Worm (Caenorhabditis elegans): ENCODE measurements around the gene fbxa-169.

Gene fbxa-169

DNA sequence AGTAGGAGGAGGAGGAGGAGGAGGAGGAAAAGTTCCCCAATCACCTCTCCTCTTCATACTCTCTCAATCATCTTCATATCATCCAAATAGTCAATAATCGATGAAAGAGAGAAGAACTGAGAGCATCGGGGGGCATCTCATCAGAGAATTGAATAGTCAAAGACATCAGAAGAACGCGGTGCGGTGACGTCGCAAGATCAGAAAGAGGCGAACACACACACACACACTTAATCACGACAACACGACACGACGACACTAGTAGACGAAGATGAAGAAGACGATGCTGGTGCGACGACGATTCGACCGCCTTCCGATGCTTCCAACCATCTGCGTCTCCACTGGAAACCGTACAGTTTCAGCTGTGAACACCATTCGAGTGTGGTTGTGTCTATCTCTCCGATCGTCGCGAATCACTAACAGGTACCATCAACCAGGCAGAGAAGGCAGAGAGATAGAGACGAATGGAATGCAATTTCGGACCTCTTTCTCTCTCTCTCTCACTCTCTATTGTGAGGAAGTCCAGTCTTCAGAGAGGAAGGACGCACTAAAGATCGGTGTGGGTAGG, 30.3 kb downstream of the fbxa-169 start:
- TF ChIP-seq nhr-71 (tag; optimal IDR thresholded peaks at IDR 0.05) (peak; percentile 79), tbx-2 (tag; optimal IDR thresholded peaks at IDR 0.05) (peak; percentile 70), nhr-20 (tag; optimal IDR thresholded peaks at IDR 0.05) (peak; percentile 74), aly-2 (tag; optimal IDR thresholded peaks at IDR 0.05) (no peak), snu-23 (GFP tag; optimal IDR thresholded peaks at IDR 0.05) (peak; percentile 63), rnt-1 (tag; optimal IDR thresholded peaks at IDR 0.05) (no peak), lin-14 (GFP tag; optimal IDR thresholded peaks at IDR 0.05) (peak; percentile 67), hlh-17 (GFP tag; optimal IDR thresholded peaks at IDR 0.05; ENCODE audit: borderline replicate concordance) (no peak), nhr-19 (GFP tag; conservative IDR thresholded peaks at IDR 0.05) (peak; percentile 51; the same call in 1 of the 2 replicates), nhr-12 (tag; optimal IDR thresholded peaks at IDR 0.05) (no peak), blmp-1 (tag; optimal IDR thresholded peaks at IDR 0.05) (peak; percentile 57), sptf-1 (tag; optimal IDR thresholded peaks at IDR 0.05) (no peak), nhr-90 (tag; optimal IDR thresholded peaks at IDR 0.05; ENCODE audit: poor library complexity) (peak; percentile 64), mdl-1 (tag; optimal IDR thresholded peaks at IDR 0.05) (peak in 1 of 2 experiments; percentile 25), hpl-2 (GFP tag; optimal IDR thresholded peaks at IDR 0.05) (no peak), nhr-47 (tag; optimal IDR thresholded peaks at IDR 0.05) (peak; percentile 40), nhr-237 (tag; optimal IDR thresholded peaks at IDR 0.05) (no peak), pax-3 (tag; optimal IDR thresholded peaks at IDR 0.05) (no peak), unc-62 (GFP tag; optimal IDR thresholded peaks at IDR 0.05) (no peak), nhr-76 (tag; optimal IDR thresholded peaks at IDR 0.05) (no peak), efl-1 (optimal IDR thresholded peaks at IDR 0.05) (no peak), efl-1 (GFP tag; optimal IDR thresholded peaks at IDR 0.05 in 1 of 2) (peak in 1 of 2 experiments; percentile 20), skn-1 (tag; optimal IDR thresholded peaks at IDR 0.05) (no peak), nhr-85 (tag) (peak; percentile 98), lin-35 (GFP tag; optimal IDR thresholded peaks at IDR 0.05) (peak in 1 of 2 experiments; percentile 54), fkh-4 (tag; optimal IDR thresholded peaks at IDR 0.05; ENCODE audit: borderline replicate concordance) (no peak), lsy-2 (tag; optimal IDR thresholded peaks at IDR 0.05) (peak in 1 of 2 experiments; percentile 65), grh-1 (GFP tag; IDR thresholded peaks at IDR 0.05) (peak; percentile 44; the same call in 1 of the 2 replicates), elt-3 (tag; optimal IDR thresholded peaks at IDR 0.05) (peak in 5 of 6 experiments; percentile 19 to 60 (median 41)), ceh-8 (GFP tag; optimal IDR thresholded peaks at IDR 0.05) (no peak)

- TF ChIP-seq tbx-2 (tag; optimal IDR thresholded peaks at IDR 0.05) (peak; percentile 12), hlh-4 (tag; optimal IDR thresholded peaks at IDR 0.05) (no peak), nhr-85 (tag) (peak; percentile 94), mdl-1 (tag; optimal IDR thresholded peaks at IDR 0.05) (peak in 1 of 2 experiments; percentile 54), blmp-1 (tag; optimal IDR thresholded peaks at IDR 0.05) (peak; percentile 98), elt-3 (tag; optimal IDR thresholded peaks at IDR 0.05) (peak in 2 of 6 experiments; percentile 47 to 72), nhr-20 (tag; optimal IDR thresholded peaks at IDR 0.05) (peak; percentile 52), lin-35 (GFP tag; optimal IDR thresholded peaks at IDR 0.05) (peak in 1 of 2 experiments; percentile 21), lin-14 (GFP tag; optimal IDR thresholded peaks at IDR 0.05) (peak; percentile 54), nhr-71 (tag; optimal IDR thresholded peaks at IDR 0.05) (peak; percentile 55), sup-37 (GFP tag; optimal IDR thresholded peaks at IDR 0.05) (no peak), snu-23 (GFP tag; optimal IDR thresholded peaks at IDR 0.05) (peak; percentile 29), nhr-19 (GFP tag; conservative IDR thresholded peaks at IDR 0.05) (no peak), mep-1 (tag; optimal IDR thresholded peaks at IDR 0.05) (peak; percentile 28)
Measured at ce11 chrII:13679775-13680320, 31.5 kb downstream of the fbxa-169 start.

- TF ChIP-seq mdl-1 (tag; optimal IDR thresholded peaks at IDR 0.05) (peak in 1 of 2 experiments; percentile 93), nhr-71 (tag; optimal IDR thresholded peaks at IDR 0.05) (peak; percentile 79), lir-3 (tag; optimal IDR thresholded peaks at IDR 0.05; ENCODE audit: poor library complexity) (no peak), xbp-1 (tag; optimal IDR thresholded peaks at IDR 0.05) (no peak), skn-1 (tag; optimal IDR thresholded peaks at IDR 0.05) (no peak), nhr-19 (GFP tag; conservative IDR thresholded peaks at IDR 0.05) (peak; percentile 63), Y116A8C.19 (tag; optimal IDR thresholded peaks at IDR 0.05; ENCODE audit: borderline replicate concordance) (no peak), hpl-2 (GFP tag; optimal IDR thresholded peaks at IDR 0.05) (no peak), lin-39 (tag; optimal IDR thresholded peaks at IDR 0.05) (no peak), egl-27 (tag; optimal IDR thresholded peaks at IDR 0.05) (no peak), unc-62 (GFP tag; optimal IDR thresholded peaks at IDR 0.05) (no peak), nhr-84 (tag; optimal IDR thresholded peaks at IDR 0.05) (no peak), snu-23 (GFP tag; optimal IDR thresholded peaks at IDR 0.05) (peak; percentile 66), rnt-1 (tag; optimal IDR thresholded peaks at IDR 0.05) (no peak), lin-14 (GFP tag; optimal IDR thresholded peaks at IDR 0.05) (no peak), dpl-1 (GFP tag; optimal IDR thresholded peaks at IDR 0.05) (peak in 1 of 3 experiments; percentile 16), blmp-1 (tag; optimal IDR thresholded peaks at IDR 0.05) (peak; percentile 90), unc-130 (tag; optimal IDR thresholded peaks at IDR 0.05) (peak; percentile 83), dsc-1 (tag; optimal IDR thresholded peaks at IDR 0.05) (no peak), nhr-90 (tag; optimal IDR thresholded peaks at IDR 0.05; ENCODE audit: poor library complexity) (peak; percentile 77), hlh-17 (GFP tag; optimal IDR thresholded peaks at IDR 0.05; ENCODE audit: borderline replicate concordance) (no peak), lin-15B (tag; optimal IDR thresholded peaks at IDR 0.05) (no peak), nhr-20 (tag; optimal IDR thresholded peaks at IDR 0.05) (peak; percentile 86), lin-13 (GFP tag; optimal IDR thresholded peaks at IDR 0.05) (no peak)
Measured at ce11 chrII:13681063-13681462, 32.7 kb downstream of the fbxa-169 start.

All from whole organism, L1 larva.